Worm (Caenorhabditis elegans): ENCODE results near the gene C26E6.1.
"Not testable (repeated sequence)": the region's sequence is repeated elsewhere in the genome, so short reads cannot be mapped to it uniquely, and the experiment has no call there.

Gene C26E6.1

DNA sequence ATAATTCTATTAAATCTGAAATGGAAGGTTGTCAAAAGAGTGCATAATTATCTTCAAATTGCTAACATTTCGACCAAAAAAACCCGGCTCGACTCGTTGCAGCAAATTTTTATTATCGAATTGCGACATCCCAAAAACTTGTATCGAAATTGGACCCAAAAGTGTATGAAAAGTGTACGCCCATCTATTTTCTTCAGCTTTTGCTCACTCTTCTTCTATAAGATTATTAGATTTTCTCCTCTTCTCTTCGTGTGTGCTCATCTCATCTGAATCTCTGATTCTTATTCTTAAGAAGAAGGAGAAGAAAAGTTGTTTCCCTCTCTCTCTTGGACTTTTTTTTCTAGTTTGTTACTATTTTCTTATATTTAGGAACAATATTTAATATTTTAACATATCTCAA, 10.6 kb downstream of the C26E6.1 start:
- TF ChIP-seq dao-5 (tag; optimal IDR thresholded peaks at IDR 0.05) (no peak), him-1 (tag; optimal IDR thresholded peaks at IDR 0.05) (no peak), W03F9.2 (tag; optimal IDR thresholded peaks at IDR 0.05) (no peak)

- TF ChIP-seq W03F9.2 (tag; optimal IDR thresholded peaks at IDR 0.05) (no peak), him-1 (tag; optimal IDR thresholded peaks at IDR 0.05) (no peak), dao-5 (tag; optimal IDR thresholded peaks at IDR 0.05) (no peak)
These were observed 11.5 kb downstream of the C26E6.1 start for ce11 chrIII:4968146-4968545.

ce11 chrIII:4980367-4980766, 23.7 kb downstream of the C26E6.1 start, which contains the start of gene C27F2.6:
Gene C27F2.6 (minus strand): TSS chrIII:4980467.
- TF ChIP-seq W03F9.2, dao-5, him-1 (tag; optimal IDR thresholded peaks at IDR 0.05): not testable (repeated sequence)

DNA sequence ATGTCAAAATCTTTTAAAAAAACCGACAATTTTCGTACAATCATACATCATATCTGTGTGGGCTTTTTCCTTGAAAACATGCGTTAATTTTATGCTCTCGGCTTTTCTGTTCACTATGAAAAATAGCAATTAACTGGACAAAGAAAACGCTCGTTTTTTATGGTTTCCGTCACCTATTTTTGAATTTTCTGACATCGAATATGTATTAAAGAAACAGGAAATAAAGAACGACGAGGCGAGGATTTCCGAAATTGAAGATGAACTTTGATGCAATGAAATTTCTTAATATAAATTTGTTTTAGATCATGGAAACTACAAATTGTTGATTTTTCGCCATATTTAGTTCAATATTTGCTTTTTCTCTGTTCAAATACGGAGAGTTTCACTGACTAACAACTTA, 27.3 kb downstream of the C26E6.1 start:
- no peak for TF ChIP-seq W03F9.2 (tag; optimal IDR thresholded peaks at IDR 0.05)
- no peak for TF ChIP-seq him-1 (tag; optimal IDR thresholded peaks at IDR 0.05)
- no peak for TF ChIP-seq dao-5 (tag; optimal IDR thresholded peaks at IDR 0.05)

DNA sequence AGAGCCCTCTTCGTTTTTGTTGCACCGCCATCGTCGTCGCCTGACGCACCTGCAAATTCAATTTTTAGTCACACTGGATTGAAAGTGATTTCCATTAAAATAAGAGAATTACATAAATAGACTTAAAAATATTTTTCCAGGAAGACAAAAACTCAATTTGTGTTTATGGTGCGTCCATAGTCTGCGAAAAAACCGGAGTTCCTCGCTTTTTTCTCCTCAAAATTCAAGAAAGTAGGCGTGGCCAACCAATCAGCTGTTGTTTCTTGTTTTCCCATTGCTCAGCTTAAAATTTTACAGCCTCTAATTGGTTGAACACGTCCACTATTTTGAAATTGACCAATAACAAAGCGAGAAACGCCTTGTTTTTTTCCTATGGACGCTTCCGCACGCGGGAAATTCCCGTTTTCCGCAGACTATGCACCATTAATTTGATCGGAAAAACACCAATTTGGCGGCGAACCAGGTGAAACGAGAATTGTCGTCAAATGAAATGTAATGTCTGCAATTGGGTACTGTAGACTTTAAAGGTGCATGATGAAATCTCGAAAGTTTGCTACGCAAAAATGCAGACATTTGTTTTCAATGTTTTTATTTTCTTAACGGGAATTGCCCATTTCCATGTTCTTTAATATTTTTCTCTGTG, 27.9 kb downstream of the C26E6.1 start, which contains the start of gene C27F2.7:
Gene C27F2.7 (minus strand): TSS at position 51 of the 643 bp plus-strand sequence.
- no peak for TF ChIP-seq dao-5 (tag; optimal IDR thresholded peaks at IDR 0.05)
- TF ChIP-seq him-1 (tag; optimal IDR thresholded peaks at IDR 0.05) = no peak
- no peak for TF ChIP-seq W03F9.2 (tag; optimal IDR thresholded peaks at IDR 0.05)

ce11 chrIII:4986790-4987259, 30.2 kb downstream of the C26E6.1 start, which contains the start of the genes C27F2.10 and wdr-60:
Gene C27F2.10 (minus strand): TSS chrIII:4986898.
Gene wdr-60 (plus strand): TSS chrIII:4987209.
- no peak for TF ChIP-seq him-1 (tag; optimal IDR thresholded peaks at IDR 0.05)
- no peak for TF ChIP-seq dao-5 (tag; optimal IDR thresholded peaks at IDR 0.05)
- no peak for TF ChIP-seq W03F9.2 (tag; optimal IDR thresholded peaks at IDR 0.05)

- TF ChIP-seq him-1 (tag; optimal IDR thresholded peaks at IDR 0.05) (no peak), W03F9.2 (tag; optimal IDR thresholded peaks at IDR 0.05) (no peak), dao-5 (tag; optimal IDR thresholded peaks at IDR 0.05) (no peak)
These were observed 31.0 kb downstream of the C26E6.1 start for ce11 chrIII:4987666-4988065.

DNA sequence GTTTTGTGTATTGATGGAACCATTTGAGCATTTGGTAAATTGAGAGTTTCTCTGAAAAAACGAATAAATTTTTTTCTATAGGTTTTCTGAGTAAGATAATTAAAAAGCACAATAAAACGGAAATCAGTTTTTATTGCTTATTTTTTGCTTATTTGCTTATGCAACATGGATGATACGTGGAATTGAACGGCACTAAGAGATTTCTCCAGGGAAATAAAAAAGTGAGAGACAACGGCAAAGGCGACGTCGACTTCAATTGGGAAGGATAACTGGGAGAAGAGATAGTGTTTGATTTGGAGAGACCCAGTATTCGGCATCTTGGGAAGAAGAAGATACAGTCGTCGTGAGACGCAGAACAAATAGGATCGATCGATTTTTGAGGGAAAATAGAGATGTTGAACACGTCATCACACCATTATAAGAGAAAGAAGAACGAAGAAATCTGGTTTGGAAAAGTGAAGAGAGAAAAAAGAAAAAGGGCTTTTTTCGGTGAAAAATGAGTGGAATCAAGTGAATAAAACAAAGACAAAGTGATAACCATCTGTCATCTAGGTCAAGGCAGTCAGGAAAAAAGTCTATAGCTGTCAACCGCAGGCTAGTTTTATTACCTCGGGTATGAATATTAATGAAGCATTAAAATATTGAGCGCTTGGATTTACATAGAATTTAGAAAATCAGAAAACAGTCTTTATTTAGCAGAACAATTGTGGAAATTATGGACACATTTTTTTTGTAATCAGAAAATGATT, 41.6 kb downstream of the C26E6.1 start, which contains the start of gene tmem-131:
Gene tmem-131 (minus strand): TSS at position 51 of the 749 bp plus-strand sequence.
- TF ChIP-seq dao-5 (tag; optimal IDR thresholded peaks at IDR 0.05) (no peak), W03F9.2 (tag; optimal IDR thresholded peaks at IDR 0.05) (no peak)

- TF ChIP-seq him-1 (tag; optimal IDR thresholded peaks at IDR 0.05) = no peak
- no peak for TF ChIP-seq dao-5 (tag; optimal IDR thresholded peaks at IDR 0.05)
- no peak for TF ChIP-seq W03F9.2 (tag; optimal IDR thresholded peaks at IDR 0.05)
These were observed 42.3 kb downstream of the C26E6.1 start, which contains the start of gene smcr-8 for ce11 chrIII:4998956-4999425. Gene smcr-8 (plus strand): TSS chrIII:4999375.

ce11 chrIII:5002231-5002630, 45.6 kb downstream of the C26E6.1 start, which contains the start of gene R144.10:
Gene R144.10 (minus strand): TSS chrIII:5002331.
- TF ChIP-seq W03F9.2 (tag; optimal IDR thresholded peaks at IDR 0.05) (no peak), him-1 (tag; optimal IDR thresholded peaks at IDR 0.05) (no peak), dao-5 (tag; optimal IDR thresholded peaks at IDR 0.05) (no peak)

DNA sequence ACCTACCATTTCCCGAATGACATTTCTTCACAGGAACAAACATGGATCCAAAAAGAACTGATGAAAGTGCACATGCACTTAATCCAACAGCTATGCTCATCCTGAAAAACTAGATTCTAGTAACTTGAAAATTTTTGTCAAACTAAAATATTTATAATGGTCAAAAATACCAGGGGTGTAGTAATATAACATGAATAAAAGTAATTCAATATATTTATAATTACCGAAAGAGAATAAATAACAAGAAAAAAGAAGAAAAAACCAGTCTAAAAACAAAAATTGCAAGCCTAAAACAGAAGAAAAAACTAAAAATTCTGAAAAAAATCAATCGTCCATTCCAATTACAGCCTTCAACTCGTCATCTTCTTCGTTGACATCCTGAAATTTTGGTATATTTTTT, 48.0 kb downstream of the C26E6.1 start, which contains the start of gene R144.6:
Gene R144.6 (minus strand): TSS at position 101 of the 400 bp plus-strand sequence.
- TF ChIP-seq W03F9.2 (tag; optimal IDR thresholded peaks at IDR 0.05) = no peak
- TF ChIP-seq dao-5 (tag; optimal IDR thresholded peaks at IDR 0.05) = no peak
- TF ChIP-seq him-1 (tag; optimal IDR thresholded peaks at IDR 0.05) = no peak

DNA sequence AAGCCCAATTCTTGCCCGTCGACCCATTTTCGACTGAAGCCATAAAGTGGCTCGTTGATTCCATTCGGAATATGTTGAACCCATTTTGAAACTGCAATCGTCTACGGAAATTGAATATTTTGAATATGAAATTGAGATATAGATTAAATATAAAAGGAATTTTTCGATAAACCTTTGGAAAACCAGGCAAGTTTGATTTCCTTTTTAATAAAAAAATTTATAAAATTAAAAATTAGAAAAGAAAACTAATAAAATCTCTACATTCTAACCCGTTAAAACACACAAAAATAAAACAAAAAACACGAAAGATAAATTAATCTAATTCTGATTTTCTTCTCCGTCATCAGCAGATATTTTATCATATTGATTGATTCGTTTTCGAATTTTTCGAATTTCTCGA, 50.2 kb downstream of the C26E6.1 start, which contains the start of gene R144.12:
Gene R144.12 (minus strand): TSS at position 101 of the 400 bp plus-strand sequence.
- TF ChIP-seq W03F9.2 (tag; optimal IDR thresholded peaks at IDR 0.05) = no peak
- TF ChIP-seq dao-5 (tag; optimal IDR thresholded peaks at IDR 0.05) = no peak
- no peak for TF ChIP-seq him-1 (tag; optimal IDR thresholded peaks at IDR 0.05)

Measured in whole organism, L4/young adult.